Fruit fly (Drosophila melanogaster): ENCODE results near the gene CG17192.

- TF ChIP-seq cg (GFP tag; optimal IDR thresholded peaks at IDR 0.05) (no peak), CG1602 (GFP tag; optimal IDR thresholded peaks at IDR 0.05) (no peak), grn (GFP tag; optimal IDR thresholded peaks at IDR 0.05) (no peak), psq (GFP tag; optimal IDR thresholded peaks at IDR 0.05) (no peak), NfI (GFP tag; optimal IDR thresholded peaks at IDR 0.05) (no peak)
These were observed 22.0 kb upstream of the CG17192 start for dm6 chr3R:27040044-27040443.
